Fruit fly (Drosophila melanogaster) whole organism, embryonic: ENCODE data around the gene Fancl.

Experiments
- B-H2 ChIP-seq: fragments of 200-800 bp; sonication (Bioruptor generic); optimal IDR thresholded peaks from 2 replicates; lab custom pipeline; 2018; ENCODE audit warnings: missing biosample characterization, mild to moderate bottlenecking, missing genetic modification characterization
- CG10543 ChIP-seq: fragments of 200-800 bp; sonication (Bioruptor generic); optimal IDR thresholded peaks from 3 replicates; lab custom pipeline; 2017; ENCODE audit warnings: missing biosample characterization, mild to moderate bottlenecking, missing genetic modification characterization, moderate library complexity
- CG1233 ChIP-seq: fragments of 200-800 bp; sonication (Bioruptor generic); optimal IDR thresholded peaks from 4 replicates; lab custom pipeline; 2018; ENCODE audit warnings: missing biosample characterization, mild to moderate bottlenecking, missing genetic modification characterization
- CG14050 ChIP-seq: fragments of 200-800 bp; sonication (Bioruptor generic); IDR thresholded peaks from 3 replicates; pipeline ENCODE4 v1.3.6; 2022; ENCODE audit warnings: missing biosample characterization, missing genetic modification characterization
- CG15269 ChIP-seq: fragments of 200-800 bp; sonication (Bioruptor generic); optimal IDR thresholded peaks from 2 replicates; lab custom pipeline; 2018; ENCODE audit warnings: missing biosample characterization, mild to moderate bottlenecking, missing genetic modification characterization, moderate library complexity
- CG15514 ChIP-seq: fragments of 200-800 bp; sonication (Bioruptor generic); optimal IDR thresholded peaks from 3 replicates; lab custom pipeline; 2017; ENCODE audit warnings: missing biosample characterization, missing genetic modification characterization, mild to moderate bottlenecking, moderate library complexity, missing genetic modification reagents
- CG1603 ChIP-seq: fragments of 200-800 bp; sonication (Bioruptor generic); optimal IDR thresholded peaks from 2 replicates; lab custom pipeline; 2019; ENCODE audit warnings: missing biosample characterization, mild to moderate bottlenecking, missing genetic modification characterization, moderate library complexity
- CG17361 ChIP-seq: fragments of 200-800 bp; sonication (Bioruptor generic); IDR thresholded peaks from 3 replicates; pipeline ENCODE4 v1.3.6; 2022; ENCODE audit warnings: missing biosample characterization, missing genetic modification characterization
- CG18011 ChIP-seq: fragments of 200-800 bp; sonication (Bioruptor generic); optimal IDR thresholded peaks from 2 replicates; lab custom pipeline; 2017; ENCODE audit warnings: missing biosample characterization, missing genetic modification characterization, mild to moderate bottlenecking, moderate library complexity, missing genotype
- CG18599 ChIP-seq: fragments of 200-800 bp; sonication (Bioruptor generic); optimal IDR thresholded peaks from 3 replicates; lab custom pipeline; 2017; ENCODE audit warnings: missing biosample characterization, missing genetic modification characterization, mild to moderate bottlenecking, moderate library complexity, missing genetic modification reagents
- CG2120 ChIP-seq: fragments of 200-800 bp; sonication (Bioruptor generic); optimal IDR thresholded peaks from 3 replicates; lab custom pipeline; 2016; ENCODE audit warnings: missing biosample characterization, missing genetic modification characterization
- CG31365 ChIP-seq: fragments of 200-800 bp; sonication (Bioruptor generic); optimal IDR thresholded peaks from 2 replicates; lab custom pipeline; 2018; ENCODE audit warnings: missing biosample characterization, mild to moderate bottlenecking, missing genetic modification characterization
- CG4328 ChIP-seq: fragments of 200-800 bp; sonication (Bioruptor generic); optimal IDR thresholded peaks from 3 replicates; lab custom pipeline; 2017; ENCODE audit warnings: missing biosample characterization, missing genetic modification reagents, missing genetic modification characterization
- CG6813 ChIP-seq: fragments of 200-800 bp; sonication (Bioruptor generic); optimal IDR thresholded peaks from 2 replicates; lab custom pipeline; 2017; ENCODE audit warnings: missing biosample characterization, missing genetic modification characterization, mild to moderate bottlenecking, moderate library complexity, missing genetic modification reagents
- CG7372 ChIP-seq: fragments of 200-800 bp; sonication (Bioruptor generic); IDR thresholded peaks from 2 replicates; pipeline ENCODE4 v1.3.6; 2022; ENCODE audit warnings: missing biosample characterization, missing genetic modification characterization
- CG7556 ChIP-seq: fragments of 200-800 bp; sonication (Bioruptor generic); optimal IDR thresholded peaks from 2 replicates; lab custom pipeline; 2017; ENCODE audit warnings: missing biosample characterization, mild to moderate bottlenecking, missing genetic modification characterization
- CG7786 ChIP-seq: fragments of 200-800 bp; sonication (Bioruptor generic); optimal IDR thresholded peaks from 2 replicates; lab custom pipeline; 2016; ENCODE audit warnings: missing biosample characterization, missing genetic modification characterization
- CG8281 ChIP-seq: fragments of 200-800 bp; sonication (Bioruptor generic); optimal IDR thresholded peaks from 2 replicates; lab custom pipeline; 2018; ENCODE audit warnings: missing biosample characterization, mild to moderate bottlenecking, missing genetic modification characterization, moderate library complexity
- CG8924 ChIP-seq: fragments of 200-800 bp; optimal IDR thresholded peaks from 3 replicates; lab custom pipeline; 2019; ENCODE audit warnings: missing biosample characterization, mild to moderate bottlenecking, missing genetic modification characterization, moderate library complexity
- CG9797 ChIP-seq: fragments of 200-800 bp; sonication (Bioruptor generic); optimal IDR thresholded peaks from 3 replicates; lab custom pipeline; 2018; ENCODE audit warnings: missing biosample characterization, mild to moderate bottlenecking, missing genetic modification characterization
- CoRest ChIP-seq: fragments of 200-800 bp; sonication (Bioruptor generic); optimal IDR thresholded peaks from 3 replicates; lab custom pipeline; 2018; ENCODE audit warnings: missing biosample characterization, mild to moderate bottlenecking, missing genetic modification characterization, moderate library complexity
- Deaf1 ChIP-seq: fragments of 200-800 bp; optimal IDR thresholded peaks from 3 replicates; lab custom pipeline; 2019; ENCODE audit warnings: missing biosample characterization, mild to moderate bottlenecking, missing genetic modification characterization, moderate library complexity
- GATAe ChIP-seq: fragments of 200-800 bp; sonication (Bioruptor generic); conservative IDR thresholded peaks from 2 replicates; pipeline ENCODE4 v1.3.6; 2022; ENCODE audit warnings: missing biosample characterization, missing genetic modification characterization
- HHEX ChIP-seq: fragments of 200-800 bp; sonication (Bioruptor generic); optimal IDR thresholded peaks from 3 replicates; lab custom pipeline; 2017; ENCODE audit warnings: missing biosample characterization, mild to moderate bottlenecking, missing genetic modification characterization, missing genetic modification reagents
- Hand ChIP-seq: fragments of 200-800 bp; sonication (Bioruptor generic); optimal IDR thresholded peaks from 2 replicates; lab custom pipeline; 2017; ENCODE audit warnings: mild to moderate bottlenecking, missing biosample characterization, missing genetic modification reagents, missing genetic modification characterization
- HmgZ ChIP-seq: fragments of 200-800 bp; sonication (Bioruptor generic); optimal IDR thresholded peaks from 2 replicates; lab custom pipeline; 2018; ENCODE audit warnings: missing biosample characterization, mild to moderate bottlenecking, missing genetic modification characterization
- Meics ChIP-seq: fragments of 200-800 bp; sonication (Bioruptor generic); optimal IDR thresholded peaks from 2 replicates; lab custom pipeline; 2017; ENCODE audit warnings: missing biosample characterization, mild to moderate bottlenecking, missing genetic modification characterization
- Oli ChIP-seq: fragments of 200-800 bp; sonication (Bioruptor generic); optimal IDR thresholded peaks from 2 replicates; lab custom pipeline; 2018; ENCODE audit warnings: missing biosample characterization, mild to moderate bottlenecking, missing genetic modification characterization, moderate library complexity
- Side ChIP-seq: fragments of 200-800 bp; sonication (Bioruptor generic); optimal IDR thresholded peaks from 2 replicates; lab custom pipeline; 2016; ENCODE audit warnings: missing biosample characterization, missing genetic modification characterization
- btn ChIP-seq: fragments of 200-800 bp; sonication (Bioruptor generic); optimal IDR thresholded peaks from 2 replicates; lab custom pipeline; 2016; ENCODE audit warnings: missing biosample characterization, missing genetic modification characterization
- chif ChIP-seq, 2 experiments: fragments of 200-800 bp; sonication (Bioruptor generic); optimal IDR thresholded peaks; 3 replicates each; lab custom pipeline; 2016; ENCODE audit warnings: missing biosample characterization in 2 of 2, missing genetic modification characterization in 2 of 2
- ci ChIP-seq: fragments of 200-800 bp; sonication (Bioruptor generic); IDR thresholded peaks from 3 replicates; pipeline ENCODE4 v1.3.6; 2022; ENCODE audit warnings: missing biosample characterization, missing genetic modification characterization
- dmrt99B ChIP-seq: fragments of 200-800 bp; sonication (Bioruptor generic); optimal IDR thresholded peaks from 2 replicates; lab custom pipeline; 2018; ENCODE audit warnings: missing biosample characterization, mild to moderate bottlenecking, missing genetic modification characterization, moderate library complexity
- eve ChIP-seq, 2 experiments: fragments of >200 bp; optimal IDR thresholded peaks; 2 replicates each; lab custom pipeline; 2017; ENCODE audit warnings: missing biosample characterization in 2 of 2, missing genetic modification characterization in 2 of 2
- exex ChIP-seq: fragments of 200-800 bp; sonication (Bioruptor generic); optimal IDR thresholded peaks from 4 replicates; lab custom pipeline; 2018; ENCODE audit warnings: missing biosample characterization, mild to moderate bottlenecking, missing genetic modification characterization, moderate library complexity
- eyg ChIP-seq: fragments of 200-800 bp; sonication (Bioruptor generic); optimal IDR thresholded peaks from 3 replicates; lab custom pipeline; 2016; ENCODE audit warnings: missing biosample characterization, missing genetic modification characterization
- gro ChIP-seq: fragments of 200-800 bp; sonication (Bioruptor generic); optimal IDR thresholded peaks from 2 replicates; lab custom pipeline; 2016; ENCODE audit warnings: missing biosample characterization, missing genetic modification characterization
- lbe ChIP-seq: fragments of 200-800 bp; sonication (Bioruptor generic); optimal IDR thresholded peaks from 2 replicates; lab custom pipeline; 2016; ENCODE audit warnings: missing biosample characterization, mild to moderate bottlenecking, missing genetic modification characterization
- mirr ChIP-seq: fragments of 200-800 bp; sonication (Bioruptor generic); optimal IDR thresholded peaks from 3 replicates; lab custom pipeline; 2018; ENCODE audit warnings: missing biosample characterization, mild to moderate bottlenecking, missing genetic modification characterization
- otp ChIP-seq: fragments of 200-800 bp; sonication (Bioruptor generic); IDR thresholded peaks from 3 replicates; pipeline ENCODE4, ENCODE4 v1.3.6; 2022; ENCODE audit warnings: missing biosample characterization, missing genetic modification characterization
- psq ChIP-seq: fragments of 200-800 bp; sonication (Bioruptor generic); optimal IDR thresholded peaks from 2 replicates; lab custom pipeline; 2017; ENCODE audit warnings: missing biosample characterization, missing genetic modification characterization
- row ChIP-seq: fragments of 200-800 bp; sonication (Bioruptor generic); IDR thresholded peaks from 3 replicates; pipeline ENCODE4 v1.3.6; 2022; ENCODE audit warnings: missing biosample characterization, missing genetic modification characterization
- sd ChIP-seq: fragments of 200-800 bp; sonication (Bioruptor generic); optimal IDR thresholded peaks from 3 replicates; lab custom pipeline; 2018; ENCODE audit warnings: missing biosample characterization, mild to moderate bottlenecking, missing genetic modification characterization, moderate library complexity
- shn ChIP-seq: fragments of 200-800 bp; sonication (Bioruptor generic); optimal IDR thresholded peaks from 3 replicates; lab custom pipeline; 2016; ENCODE audit warnings: missing biosample characterization, missing genetic modification characterization
- ssp ChIP-seq: fragments of 200-800 bp; sonication (Bioruptor generic); IDR thresholded peaks from 2 replicates; pipeline ENCODE4 v1.3.6; 2022; ENCODE audit warnings: missing biosample characterization, missing genetic modification characterization
- sug ChIP-seq: fragments of 200-800 bp; optimal IDR thresholded peaks from 2 replicates; lab custom pipeline; 2019; ENCODE audit warnings: missing biosample characterization, mild to moderate bottlenecking, missing genetic modification characterization, moderate library complexity
- unpg ChIP-seq: fragments of 200-800 bp; sonication (Bioruptor generic); optimal IDR thresholded peaks from 3 replicates; lab custom pipeline; 2018; ENCODE audit warnings: missing biosample characterization, mild to moderate bottlenecking, missing genetic modification characterization, moderate library complexity
- usp ChIP-seq: fragments of >200 bp; optimal IDR thresholded peaks from 2 replicates; lab custom pipeline; 2017; ENCODE audit warnings: missing biosample characterization, missing genetic modification characterization

Fancl gene

dm6 chr3R:10055951-10056350 lies 3.3 kb upstream of the Fancl start, which contains the start of gene Npc2d:
TSS of gene Npc2d (minus strand) at chr3R:10056083.
- TF ChIP-seq chif (GFP tag; optimal IDR thresholded peaks at IDR 0.05; lab: Kevin White, UChicago) (no peak), HHEX (no peak), CG17361 (no peak), Hand (GFP tag; lab: Kevin White, UChicago) (no peak), Oli (no peak), CG18011 (peak; percentile 81), CG9797 (no peak), exex (peak; percentile 24), GATAe (GFP tag; lab: Robert Waterston, UW) (peak; percentile 44; the same call in 1 of the 2 replicates), Deaf1 (tag; lab: Kevin White, UChicago) (peak; percentile 57)
- TF ChIP-seq, all 482 proteins: peak for 4

DNA sequence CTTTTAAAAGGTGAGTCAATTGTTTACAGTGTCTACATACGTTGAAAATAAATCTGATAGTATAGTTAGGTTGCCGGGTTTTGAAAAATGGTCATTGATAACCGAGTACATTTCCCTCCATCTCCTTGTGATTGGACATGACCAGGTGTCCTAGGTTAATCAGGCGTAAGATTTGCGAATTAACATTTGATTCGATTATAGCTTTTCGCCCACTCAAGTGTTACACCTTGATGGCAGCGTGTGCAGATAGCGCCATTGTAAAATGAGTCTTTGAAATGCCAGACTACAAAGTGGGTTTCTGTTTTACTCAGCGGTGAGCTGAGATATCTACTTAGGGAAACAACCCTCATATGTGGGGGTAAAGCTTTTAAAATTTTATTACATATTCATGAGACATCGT lies 2.3 kb upstream of the Fancl start:
- TF ChIP-seq CG4328 (GFP tag; lab: Kevin White, UChicago) (no peak), CG2120 (GFP tag; lab: Kevin White, UChicago) (peak; percentile 34), sug (tag; lab: Kevin White, UChicago) (peak; percentile 30), mirr (GFP tag; lab: Kevin White, UChicago) (peak; percentile 82), CG31365 (tag; lab: Kevin White, UChicago) (no peak), CG14050 (no peak), exex (peak; percentile 79), btn (GFP tag; lab: Kevin White, UChicago) (no peak), psq (GFP tag; lab: Kevin White, UChicago) (no peak), ssp (no peak), CG7786 (no peak), ci (GFP tag; lab: Robert Waterston, UW) (no peak), Side (GFP tag; lab: Kevin White, UChicago) (no peak), CG7556 (GFP tag; lab: Kevin White, UChicago) (peak; percentile 24), CG18599 (no peak), CG7372 (no peak)

- TF ChIP-seq unpg (GFP tag; lab: Kevin White, UChicago) (peak; percentile 37), B-H2 (GFP tag; lab: Kevin White, UChicago) (peak; percentile 59), CG7556 (GFP tag; lab: Kevin White, UChicago) (peak; percentile 48), CG10543 (GFP tag; lab: Kevin White, UChicago) (peak; percentile 28), lbe (GFP tag; lab: Kevin White, UChicago) (peak; percentile 39), sd (tag; lab: Kevin White, UChicago) (peak; percentile 97), gro (GFP tag; lab: Kevin White, UChicago) (peak; percentile 8), otp (no peak), usp (GFP tag; lab: Kevin White, UChicago) (no peak), CG6813 (no peak), dmrt99B (tag; lab: Kevin White, UChicago) (peak; percentile 19), Meics (GFP tag; lab: Kevin White, UChicago) (peak; percentile 40), CG8281 (tag; lab: Kevin White, UChicago) (no peak), eyg (GFP tag; lab: Kevin White, UChicago) (no peak), HHEX (peak; percentile 11), CG8924 (tag; lab: Kevin White, UChicago) (peak; percentile 35), shn (GFP tag; lab: Kevin White, UChicago) (no peak), row (GFP tag; lab: Robert Waterston, UW) (peak; percentile 45; the same call in 2 of the 3 replicates), HmgZ (peak; percentile 39), eve (GFP tag; optimal IDR thresholded peaks at IDR 0.05; lab: Kevin White, UChicago) (no peak), CoRest (peak; percentile 54), CG15269 (peak; percentile 45), CG15514 (peak; percentile 22), CG1603 (no peak), CG1233 (GFP tag; lab: Kevin White, UChicago) (peak; percentile 0)
These were observed 1.8 kb upstream of the Fancl start for dm6 chr3R:10054278-10054975.
